Worm (Caenorhabditis elegans): ENCODE data around the gene his-72.

DNA sequence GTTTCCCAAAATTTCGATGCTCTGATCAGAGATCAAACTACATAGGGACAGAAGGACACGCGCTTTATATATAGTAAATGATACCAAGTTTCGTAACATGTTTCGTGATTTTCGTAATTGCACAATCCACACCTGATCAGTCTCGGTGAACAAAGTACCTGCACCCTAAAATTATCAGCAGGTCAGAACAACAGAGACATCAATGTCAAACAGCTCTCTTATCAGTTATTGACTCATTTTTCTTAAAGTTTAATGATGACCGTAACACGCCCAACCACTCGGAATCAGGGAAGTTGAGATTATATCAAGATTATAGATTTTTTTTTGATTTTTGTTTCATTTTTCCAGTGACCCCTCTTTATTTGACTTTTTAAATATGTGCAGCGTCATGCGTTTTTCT lies 51.4 kb downstream of the his-72 start:
- TF ChIP-seq him-1 (tag; optimal IDR thresholded peaks at IDR 0.05) (no peak), dao-5 (tag; optimal IDR thresholded peaks at IDR 0.05) (no peak), W03F9.2 (tag; optimal IDR thresholded peaks at IDR 0.05) (no peak)

All from whole organism, L4/young adult.